Worm (Caenorhabditis elegans) whole organism, L3 larva: ENCODE results near the gene clec-20.

Source experiments
- ceh-82 ChIP-seq: fragments of 150-350 bp; optimal IDR thresholded peaks from 2 replicates; lab custom pipeline; 2014; ENCODE audit warnings: missing biosample characterization, missing genetic modification characterization
- elt-1 ChIP-seq: fragments of 150-350 bp; optimal IDR thresholded peaks from 2 replicates; lab custom pipeline; 2014; ENCODE audit warnings: missing biosample characterization, missing genetic modification characterization
- elt-2 ChIP-seq: sonication (generic microtip); optimal IDR thresholded peaks from 2 replicates; lab custom pipeline; 2016; ENCODE audit warnings: missing genetic modification reagents, mild to moderate bottlenecking, missing genetic modification characterization, missing compliant biosample characterization
- elt-3 ChIP-seq, 3 experiments: fragments of 150-350 bp in 1 of 3; sonication (generic microtip) in 2 of 3; optimal IDR thresholded peaks; 2 replicates in 2 of 3; 4 replicates in 1 of 3; lab custom pipeline; 2014 to 2017; ENCODE audit warnings: missing biosample characterization in 3 of 3, missing genetic modification characterization in 3 of 3
- nhr-237 ChIP-seq: fragments of 150-350 bp; optimal IDR thresholded peaks from 2 replicates; lab custom pipeline; 2014; ENCODE audit warnings: missing biosample characterization, missing genetic modification characterization
- pha-4 ChIP-seq: fragments of 150-350 bp; optimal IDR thresholded peaks from 2 replicates; lab custom pipeline; 2014; ENCODE audit warnings: missing biosample characterization, missing genetic modification reagents, missing genetic modification characterization
- snpc-4 ChIP-seq: fragments of 150-350 bp; optimal IDR thresholded peaks from 2 replicates; lab custom pipeline; 2014; ENCODE audit warnings: missing biosample characterization, missing genetic modification characterization
- tbx-2 ChIP-seq: sonication (generic microtip); optimal IDR thresholded peaks from 2 replicates; lab custom pipeline; 2016; ENCODE audit warnings: mild to moderate bottlenecking, missing genetic modification characterization, missing compliant biosample characterization
- unc-62 ChIP-seq: fragments of 150-350 bp; sonication (generic microtip); optimal IDR thresholded peaks from 4 replicates; lab custom pipeline; 2014; ENCODE audit warnings: missing biosample characterization, missing genetic modification reagents, missing genetic modification characterization
- zag-1 ChIP-seq: fragments of 150-350 bp; optimal IDR thresholded peaks from 2 replicates; lab custom pipeline; 2014; ENCODE audit warnings: missing biosample characterization, missing genetic modification characterization

DNA sequence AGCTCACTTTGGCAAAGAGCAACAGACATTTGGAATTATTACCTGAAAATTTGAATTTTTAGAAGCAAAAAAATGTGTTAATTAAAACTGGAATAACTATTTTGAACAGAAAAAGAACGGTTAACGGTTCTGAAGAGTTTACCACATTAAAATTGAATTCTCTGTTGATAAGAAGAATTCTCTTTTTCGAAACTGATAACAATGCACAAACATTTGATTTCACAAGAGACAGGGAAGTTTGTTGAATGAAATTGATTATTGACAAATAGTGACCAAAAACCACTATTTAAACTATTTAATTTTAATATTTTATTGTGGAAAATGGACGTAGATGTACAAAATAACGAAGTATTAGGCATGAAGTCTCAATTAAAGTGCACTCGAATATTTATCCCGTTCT lies 12.5 kb upstream of the clec-20 start:
- TF ChIP-seq elt-1 (tag; lab: Kevin White, UChicago) (no peak), ceh-82 (no peak), unc-62 (GFP tag; lab: Kevin White, UChicago) (no peak), nhr-237 (tag; lab: Kevin White, UChicago) (no peak), elt-3 (tag; optimal IDR thresholded peaks at IDR 0.05; lab: Kevin White, UChicago) (no peak), zag-1 (tag; lab: Kevin White, UChicago) (no peak), snpc-4 (tag; lab: Kevin White, UChicago) (no peak), tbx-2 (tag; lab: Kevin White, UChicago) (no peak), elt-2 (tag; lab: Kevin White, UChicago) (peak; percentile 82), pha-4 (tag; lab: Kevin White, UChicago) (peak; percentile 67)
